Worm (Caenorhabditis elegans): ENCODE results near the gene T22E5.1.

DNA sequence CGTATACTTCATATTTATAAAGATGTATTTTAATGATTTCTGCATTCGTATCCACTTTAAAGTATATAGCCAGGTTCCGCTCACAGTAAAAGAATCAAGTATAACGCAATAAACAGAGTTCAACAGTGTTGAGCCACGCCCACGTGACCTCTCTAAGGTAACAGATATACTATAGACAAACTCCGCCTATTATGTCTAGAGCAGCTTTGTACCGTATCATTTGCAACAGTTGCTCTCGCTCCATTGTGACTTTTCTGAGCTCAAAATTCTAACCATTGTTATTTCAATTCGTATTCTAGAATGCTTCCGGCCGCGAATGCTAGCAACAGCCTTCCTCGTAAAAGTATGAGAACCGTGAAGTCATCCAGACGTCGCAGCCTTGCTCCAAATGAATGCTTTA, 39.3 kb upstream of the T22E5.1 start, which contains the start of gene C03B1.17:
- no peak for TF ChIP-seq unc-130 (GFP tag; optimal IDR thresholded peaks at IDR 0.05)
- no peak for TF ChIP-seq lsy-2 (tag; optimal IDR thresholded peaks at IDR 0.05)
